Worm (Caenorhabditis elegans) whole organism, L4 larva: ENCODE results near the gene K10D6.3.

Experiments
- F10B5.3 ChIP-seq: sonication (generic microtip); optimal IDR thresholded peaks from 2 replicates; lab custom pipeline; 2016; ENCODE audit warnings: mild to moderate bottlenecking, missing genetic modification characterization, missing compliant biosample characterization
- F26F4.8 ChIP-seq: fragments of 200-800 bp; sonication (Bioruptor generic); conservative IDR thresholded peaks from 2 replicates; pipeline ENCODE4 v1.3.6; 2022; ENCODE audit warnings: missing genetic modification characterization, missing compliant biosample characterization
- T20F7.1 ChIP-seq: fragments of 200-800 bp; sonication (Bioruptor generic); optimal IDR thresholded peaks from 2 replicates; lab custom pipeline; 2018; ENCODE audit warnings: mild to moderate bottlenecking, missing genetic modification characterization, missing compliant biosample characterization
- T26A8.4 ChIP-seq: fragments of 200-800 bp; sonication (Bioruptor generic); IDR thresholded peaks from 2 replicates; pipeline ENCODE4 v1.3.6; 2022; ENCODE audit warnings: missing genetic modification characterization, missing compliant biosample characterization
- Y105C5A.15 ChIP-seq: fragments of 200-800 bp; sonication (Bioruptor generic); IDR thresholded peaks from 2 replicates; pipeline ENCODE4 v1.3.6; 2022; ENCODE audit warnings: missing genetic modification characterization, missing compliant biosample characterization
- Y5F2A.4 ChIP-seq: fragments of 200-800 bp; sonication (Bioruptor generic); optimal IDR thresholded peaks from 2 replicates; lab custom pipeline; 2018; ENCODE audit warnings: mild to moderate bottlenecking, missing genetic modification characterization, missing compliant biosample characterization
- ZK337.2 ChIP-seq: fragments of 200-800 bp; sonication (Bioruptor generic); IDR thresholded peaks from 2 replicates; pipeline ENCODE4 v1.3.6; 2022; ENCODE audit warnings: missing genetic modification reagents, missing genetic modification characterization, missing compliant biosample characterization
- arid-1 ChIP-seq: fragments of 200-800 bp; sonication (Bioruptor generic); conservative IDR thresholded peaks from 2 replicates; pipeline ENCODE4 v1.3.6; 2022; ENCODE audit warnings: missing genetic modification reagents, missing genetic modification characterization, missing compliant biosample characterization
- ceh-20 ChIP-seq: fragments of 200-800 bp; sonication (Bioruptor generic); IDR thresholded peaks from 2 replicates; pipeline ENCODE4 v1.3.6; 2022; ENCODE audit warnings: missing genetic modification reagents, missing genetic modification characterization, missing compliant biosample characterization
- ceh-32 ChIP-seq: sonication (generic microtip); optimal IDR thresholded peaks from 2 replicates; lab custom pipeline; 2016; ENCODE audit warnings: mild to moderate bottlenecking, missing genetic modification characterization, missing compliant biosample characterization; ENCODE audit not compliant: poor library complexity
- ceh-44 ChIP-seq: fragments of 200-800 bp; sonication (Bioruptor generic); IDR thresholded peaks from 2 replicates; pipeline ENCODE4 v1.3.6; 2022; ENCODE audit warnings: missing genetic modification reagents, missing genetic modification characterization, missing compliant biosample characterization
- ceh-62 ChIP-seq: sonication (generic microtip); optimal IDR thresholded peaks from 2 replicates; lab custom pipeline; 2017; ENCODE audit warnings: missing biosample characterization, missing genetic modification characterization
- ceh-82 ChIP-seq: sonication (generic microtip); optimal IDR thresholded peaks from 2 replicates; lab custom pipeline; 2017; ENCODE audit warnings: missing biosample characterization, missing genetic modification characterization
- daf-16 ChIP-seq, 3 experiments: sonication (generic microtip); optimal IDR thresholded peaks; 2 replicates each; lab custom pipeline; 2016 to 2017; ENCODE audit warnings: missing genetic modification characterization in 3 of 3, missing genetic modification reagents in 3 of 3, mild to moderate bottlenecking in 2 of 3, missing compliant biosample characterization in 2 of 3, missing biosample characterization in 1 of 3, moderate library complexity in 1 of 3
- daf-8 ChIP-seq: fragments of 200-800 bp; sonication (Bioruptor generic); IDR thresholded peaks from 2 replicates; pipeline ENCODE4 v1.3.6; 2022; ENCODE audit warnings: missing genetic modification characterization, missing compliant biosample characterization
- dmd-6 ChIP-seq: fragments of 200-800 bp; sonication (Bioruptor generic); IDR thresholded peaks from 2 replicates; pipeline ENCODE4 v1.3.6; 2022; ENCODE audit warnings: missing genetic modification reagents, missing genetic modification characterization, missing compliant biosample characterization
- dmd-8 ChIP-seq: fragments of 200-800 bp; sonication (Bioruptor generic); IDR thresholded peaks from 2 replicates; pipeline ENCODE4 v1.3.6; 2022; ENCODE audit warnings: missing genetic modification characterization, missing compliant biosample characterization
- dpl-1 ChIP-seq: fragments of 150-350 bp; optimal IDR thresholded peaks from 2 replicates; lab custom pipeline; 2014; ENCODE audit warnings: missing biosample characterization, missing genetic modification reagents, missing genetic modification characterization
- dve-1 ChIP-seq: sonication (generic microtip); optimal IDR thresholded peaks from 2 replicates; lab custom pipeline; 2017; ENCODE audit warnings: antibody characterized with exemption, mild to moderate bottlenecking, missing genetic modification characterization, missing compliant biosample characterization; ENCODE audit not compliant: insufficient read depth
- egl-27 ChIP-seq: sonication (generic microtip); optimal IDR thresholded peaks from 3 replicates; lab custom pipeline; 2017; ENCODE audit warnings: missing biosample characterization, missing genetic modification reagents, missing genetic modification characterization
- fos-1 ChIP-seq: fragments of 150-350 bp; optimal IDR thresholded peaks from 2 replicates; lab custom pipeline; 2014; ENCODE audit warnings: missing biosample characterization, missing genetic modification characterization
- gei-8 ChIP-seq: fragments of 200-800 bp; sonication (Bioruptor generic); optimal IDR thresholded peaks from 2 replicates; lab custom pipeline; 2018; ENCODE audit warnings: mild to moderate bottlenecking, missing genetic modification characterization, missing compliant biosample characterization
- hif-1 ChIP-seq, 2 experiments: sonication (generic microtip); optimal IDR thresholded peaks; 2 replicates each; lab custom pipeline; 2016 to 2017; ENCODE audit warnings: missing compliant biosample characterization in 2 of 2, missing genetic modification characterization in 2 of 2, missing genetic modification reagents in 2 of 2, missing genotype in 2 of 2, mild to moderate bottlenecking in 1 of 2
- hlh-11 ChIP-seq: fragments of 200-800 bp; sonication (Bioruptor generic); optimal IDR thresholded peaks from 2 replicates; lab custom pipeline; 2018; ENCODE audit warnings: mild to moderate bottlenecking, missing genetic modification characterization, missing compliant biosample characterization
- lin-13 ChIP-seq: fragments of 150-350 bp; optimal IDR thresholded peaks from 2 replicates; lab custom pipeline; 2014; ENCODE audit warnings: missing biosample characterization, missing genetic modification reagents, missing genetic modification characterization
- lin-29 ChIP-seq: fragments of 200-800 bp; sonication (Bioruptor generic); IDR thresholded peaks from 2 replicates; pipeline ENCODE4 v1.3.6; 2022; ENCODE audit warnings: missing genetic modification reagents, missing genetic modification characterization, missing compliant biosample characterization
- lin-38 ChIP-seq: fragments of 200-800 bp; sonication (Bioruptor generic); IDR thresholded peaks from 2 replicates; pipeline ENCODE4 v1.3.6; 2022; ENCODE audit warnings: missing genetic modification reagents, missing genetic modification characterization, missing compliant biosample characterization
- lin-39 ChIP-seq: fragments of 150-350 bp; optimal IDR thresholded peaks from 2 replicates; lab custom pipeline; 2014; ENCODE audit warnings: missing biosample characterization, missing genetic modification reagents, missing genetic modification characterization
- lir-3 ChIP-seq: sonication (generic microtip); optimal IDR thresholded peaks from 2 replicates; lab custom pipeline; 2016; ENCODE audit warnings: mild to moderate bottlenecking, missing genetic modification characterization, missing compliant biosample characterization
- lsy-2 ChIP-seq, 2 experiments: fragments of 150-350 bp in 1 of 2; sonication (generic microtip) in 1 of 2; optimal IDR thresholded peaks; 2 replicates each; lab custom pipeline; 2014 to 2017; ENCODE audit warnings: missing biosample characterization in 2 of 2, missing genetic modification characterization in 2 of 2
- madf-9 ChIP-seq: fragments of 200-800 bp; sonication (Bioruptor generic); conservative IDR thresholded peaks from 2 replicates; pipeline ENCODE4 v1.3.6; 2022; ENCODE audit warnings: missing genetic modification reagents, missing genetic modification characterization, missing compliant biosample characterization
- mep-1 ChIP-seq: fragments of 150-350 bp; sonication (generic microtip); optimal IDR thresholded peaks from 3 replicates; lab custom pipeline; 2014; ENCODE audit warnings: missing biosample characterization, missing genetic modification characterization
- mxl-3 ChIP-seq: fragments of 200-800 bp; sonication (Bioruptor generic); optimal IDR thresholded peaks from 2 replicates; lab custom pipeline; 2018; ENCODE audit warnings: mild to moderate bottlenecking, missing genetic modification characterization, missing compliant biosample characterization
- nhr-11 ChIP-seq: fragments of 150-350 bp; optimal IDR thresholded peaks from 2 replicates; lab custom pipeline; 2014; ENCODE audit warnings: missing biosample characterization, missing genetic modification characterization
- nhr-111 ChIP-seq: fragments of 200-800 bp; sonication (Bioruptor generic); optimal IDR thresholded peaks from 2 replicates; lab custom pipeline; 2018; ENCODE audit warnings: mild to moderate bottlenecking, missing genetic modification characterization, missing compliant biosample characterization
- nhr-41 ChIP-seq: fragments of 200-800 bp; sonication (Bioruptor generic); IDR thresholded peaks from 2 replicates; pipeline ENCODE4 v1.3.6; 2022; ENCODE audit warnings: missing genetic modification reagents, missing genetic modification characterization, missing compliant biosample characterization
- nhr-42 ChIP-seq: fragments of 200-800 bp; sonication (Bioruptor generic); IDR thresholded peaks from 2 replicates; pipeline ENCODE4 v1.3.6; 2022; ENCODE audit warnings: missing genetic modification characterization, missing compliant biosample characterization
- nhr-48 ChIP-seq: sonication (generic microtip); optimal IDR thresholded peaks from 2 replicates; lab custom pipeline; 2016; ENCODE audit warnings: mild to moderate bottlenecking, missing genetic modification characterization, missing compliant biosample characterization
- nhr-76 ChIP-seq: fragments of 150-350 bp; optimal IDR thresholded peaks from 2 replicates; lab custom pipeline; 2014; ENCODE audit warnings: missing biosample characterization, missing genetic modification characterization
- sdz-12 ChIP-seq: fragments of 200-800 bp; sonication (Bioruptor generic); optimal IDR thresholded peaks from 2 replicates; lab custom pipeline; 2018; ENCODE audit warnings: mild to moderate bottlenecking, missing genetic modification characterization, missing compliant biosample characterization
- set-16 ChIP-seq: fragments of 200-800 bp; sonication (Bioruptor generic); IDR thresholded peaks from 2 replicates; pipeline ENCODE4 v1.3.6; 2022; ENCODE audit warnings: missing genetic modification reagents, missing genetic modification characterization, missing compliant biosample characterization
- skn-1 ChIP-seq: fragments of 150-350 bp; optimal IDR thresholded peaks from 2 replicates; lab custom pipeline; 2014; ENCODE audit warnings: missing biosample characterization, missing genetic modification characterization
- spr-1 ChIP-seq: sonication (generic microtip); optimal IDR thresholded peaks from 2 replicates; lab custom pipeline; 2016; ENCODE audit warnings: mild to moderate bottlenecking, missing genetic modification characterization, missing compliant biosample characterization
- tag-97 ChIP-seq: fragments of 200-800 bp; sonication (Bioruptor generic); IDR thresholded peaks from 2 replicates; pipeline ENCODE4 v1.3.6; 2022; ENCODE audit warnings: missing genetic modification characterization, missing compliant biosample characterization
- tra-1 ChIP-seq: fragments of 200-800 bp; sonication (Bioruptor generic); IDR thresholded peaks from 2 replicates; pipeline ENCODE4 v1.3.6; 2022; ENCODE audit warnings: missing genetic modification reagents, missing genetic modification characterization, missing compliant biosample characterization
- unc-130 ChIP-seq: sonication (generic microtip); optimal IDR thresholded peaks from 2 replicates; lab custom pipeline; 2016; ENCODE audit warnings: missing genetic modification reagents, missing genetic modification characterization, missing compliant biosample characterization
- vab-7 ChIP-seq: fragments of 200-800 bp; sonication (Bioruptor generic); IDR thresholded peaks from 2 replicates; pipeline ENCODE4 v1.3.6; 2022; ENCODE audit warnings: missing genetic modification reagents, missing genetic modification characterization, missing compliant biosample characterization
- zag-1 ChIP-seq: fragments of 150-350 bp; optimal IDR thresholded peaks from 2 replicates; lab custom pipeline; 2014; ENCODE audit warnings: missing biosample characterization, missing genetic modification characterization
- zfp-3 ChIP-seq: fragments of 200-800 bp; sonication (Bioruptor generic); conservative IDR thresholded peaks from 2 replicates; pipeline ENCODE4 v1.3.6; 2022; ENCODE audit warnings: missing genetic modification reagents, missing genetic modification characterization, missing compliant biosample characterization
- zip-2 ChIP-seq: fragments of 150-350 bp; optimal IDR thresholded peaks from 2 replicates; lab custom pipeline; 2014; ENCODE audit warnings: missing biosample characterization, missing genetic modification characterization
- ztf-7 ChIP-seq: fragments of 150-350 bp; optimal IDR thresholded peaks from 2 replicates; lab custom pipeline; 2014; ENCODE audit warnings: missing biosample characterization, missing genetic modification characterization

Gene K10D6.3

DNA sequence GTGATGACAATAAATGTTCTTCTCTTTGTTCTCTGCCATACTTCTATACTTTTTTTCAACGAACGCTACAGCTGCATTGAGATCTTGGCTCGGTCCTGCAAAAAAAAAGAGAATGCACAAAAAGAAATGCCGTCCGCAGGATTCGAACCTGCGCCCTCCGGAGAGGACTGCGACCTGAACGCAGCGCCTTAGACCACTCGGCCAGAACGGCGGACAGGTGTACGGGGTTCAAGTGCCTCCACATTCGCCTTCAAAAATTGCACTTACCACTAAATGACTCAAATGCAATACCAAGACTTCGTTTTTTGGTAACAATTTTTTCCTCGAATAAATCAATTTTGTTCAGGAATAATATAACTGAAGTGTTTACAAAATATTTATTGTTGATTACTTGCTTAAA, 25.8 kb upstream of the K10D6.3 start (continued):
- TF ChIP-seq ZK337.2 (GFP tag; lab: Robert Waterston, UW) (no peak), mxl-3 (GFP tag; lab: Kevin White, UChicago) (no peak), skn-1 (no peak), ceh-44 (no peak), hif-1 (tag; optimal IDR thresholded peaks at IDR 0.05; lab: Kevin White, UChicago) (peak in 1 of 2 experiments; percentile 11), F26F4.8 (no peak), egl-27 (tag; lab: Kevin White, UChicago) (no peak), ztf-7 (tag; lab: Kevin White, UChicago) (no peak), nhr-41 (GFP tag; lab: Robert Waterston, UW) (no peak), lin-38 (GFP tag; lab: Robert Waterston, UW) (no peak; the same call in 1 of the 2 replicates), spr-1 (tag; lab: Kevin White, UChicago) (peak; percentile 5), arid-1 (GFP tag; lab: Robert Waterston, UW) (no peak), vab-7 (GFP tag; lab: Robert Waterston, UW) (0 out of 2 replicates have a peak, but pooled peaks have one; percentile 14), sdz-12 (no peak), nhr-42 (GFP tag; lab: Robert Waterston, UW) (no peak), madf-9 (GFP tag; lab: Robert Waterston, UW) (no peak), Y105C5A.15 (GFP tag; lab: Robert Waterston, UW) (0 out of 2 replicates have a peak, but pooled peaks have one; percentile 28), hlh-11 (tag; lab: Kevin White, UChicago) (peak; percentile 42), tag-97 (GFP tag; lab: Robert Waterston, UW) (no peak), lir-3 (tag; lab: Kevin White, UChicago) (no peak), dmd-6 (GFP tag; lab: Robert Waterston, UW) (peak; percentile 40), tra-1 (0 out of 2 replicates have a peak, but pooled peaks have one; percentile 39), daf-16 (GFP tag; optimal IDR thresholded peaks at IDR 0.05; lab: Kevin White, UChicago) (no peak), daf-16 (tag; optimal IDR thresholded peaks at IDR 0.05; lab: Kevin White, UChicago) (no peak), ceh-82 (no peak), ceh-32 (tag; lab: Kevin White, UChicago) (no peak), mep-1 (peak; percentile 39), zag-1 (tag; lab: Kevin White, UChicago) (no peak), lin-39 (tag; lab: Kevin White, UChicago) (no peak), zip-2 (tag; lab: Kevin White, UChicago) (no peak), lin-29 (no peak), unc-130 (GFP tag; lab: Kevin White, UChicago) (no peak), set-16 (GFP tag; lab: Robert Waterston, UW) (peak; percentile 68), dmd-8 (GFP tag; lab: Robert Waterston, UW) (0 out of 2 replicates have a peak, but pooled peaks have one; percentile 9), nhr-48 (tag; lab: Kevin White, UChicago) (no peak), F10B5.3 (tag; lab: Kevin White, UChicago) (no peak), fos-1 (tag; lab: Kevin White, UChicago) (no peak), lin-13 (no peak), ceh-62 (no peak), daf-8 (GFP tag; lab: Robert Waterston, UW) (no peak), ceh-20 (GFP tag; lab: Robert Waterston, UW) (no peak), nhr-76 (tag; lab: Kevin White, UChicago) (no peak), nhr-111 (no peak), T20F7.1 (no peak), dpl-1 (GFP tag; lab: Kevin White, UChicago) (no peak), dve-1 (tag; lab: Kevin White, UChicago) (no peak), T26A8.4 (GFP tag; lab: Robert Waterston, UW) (0 out of 2 replicates have a peak, but pooled peaks have one; percentile 26), gei-8 (GFP tag; lab: Kevin White, UChicago) (no peak), nhr-11 (tag; lab: Kevin White, UChicago) (peak; percentile 35), Y5F2A.4 (GFP tag; lab: Kevin White, UChicago) (no peak), lsy-2 (tag; optimal IDR thresholded peaks at IDR 0.05; lab: Kevin White, UChicago) (no peak), zfp-3 (GFP tag; lab: Robert Waterston, UW) (no peak)
